Worm (Caenorhabditis elegans) whole organism, L1 larva: ENCODE data around the gene str-254.

Source experiments
- alr-1 ChIP-seq: fragments of 200-800 bp; sonication (Bioruptor generic); optimal IDR thresholded peaks from 2 replicates; lab custom pipeline; 2018; ENCODE audit warnings: borderline replicate concordance, mild to moderate bottlenecking, missing genetic modification characterization, missing compliant biosample characterization
- ama-1 ChIP-seq: fragments of 150-350 bp; optimal IDR thresholded peaks from 2 replicates; lab custom pipeline; 2014
- ceh-63 ChIP-seq: fragments of 200-800 bp; sonication (Bioruptor generic); optimal IDR thresholded peaks from 2 replicates; lab custom pipeline; 2018; ENCODE audit warnings: mild to moderate bottlenecking, missing genetic modification characterization, missing compliant biosample characterization
- ceh-8 ChIP-seq: fragments of 200-800 bp; sonication (Bioruptor generic); optimal IDR thresholded peaks from 2 replicates; lab custom pipeline; 2018; ENCODE audit warnings: mild to moderate bottlenecking, missing genetic modification characterization, moderate library complexity, missing compliant biosample characterization
- ceh-88 ChIP-seq: fragments of 200-800 bp; sonication (Bioruptor generic); IDR thresholded peaks from 2 replicates; pipeline ENCODE4 v1.3.6; 2022; ENCODE audit warnings: missing genetic modification characterization, missing compliant biosample characterization
- efl-1 ChIP-seq, 4 experiments: fragments of 150-350 bp; optimal IDR thresholded peaks in 3 of 4; peaks in 1 of 4; 1 replicate in 1 of 4; 2 replicates in 3 of 4; lab custom pipeline; 2014; ENCODE audit warnings: missing biosample characterization in 2 of 4, missing genetic modification characterization in 2 of 4, missing genetic modification reagents in 2 of 4
- efl-3 ChIP-seq: fragments of 200-800 bp; sonication (Bioruptor generic); optimal IDR thresholded peaks from 2 replicates; lab custom pipeline; 2018; ENCODE audit warnings: mild to moderate bottlenecking, missing genetic modification characterization, missing compliant biosample characterization
- elt-2 ChIP-seq: sonication (generic microtip); optimal IDR thresholded peaks from 2 replicates; lab custom pipeline; 2016; ENCODE audit warnings: missing genetic modification characterization, mild to moderate bottlenecking, inconsistent platforms, missing compliant biosample characterization, missing genetic modification reagents
- elt-3 ChIP-seq, 6 experiments: fragments of 150-350 bp in 1 of 6; sonication (generic microtip); optimal IDR thresholded peaks; 2 replicates each; lab custom pipeline; 2017 to 2018; ENCODE audit warnings: missing biosample characterization in 6 of 6, missing genetic modification characterization in 6 of 6, inconsistent platforms in 1 of 6
- fkh-8 ChIP-seq: sonication (generic microtip); optimal IDR thresholded peaks from 2 replicates; lab custom pipeline; 2016; ENCODE audit warnings: mild to moderate bottlenecking, missing genetic modification characterization, missing compliant biosample characterization
- grh-1 ChIP-seq: fragments of 200-800 bp; sonication (Bioruptor generic); IDR thresholded peaks from 2 replicates; pipeline ENCODE4 v1.3.6; 2022; ENCODE audit warnings: missing genetic modification reagents, missing genetic modification characterization, missing compliant biosample characterization
- isw-1 ChIP-seq: fragments of 200-800 bp; sonication (Bioruptor generic); IDR thresholded peaks from 2 replicates; pipeline ENCODE4 v1.3.6; 2022; ENCODE audit warnings: missing genetic modification characterization, missing compliant biosample characterization
- jun-1 ChIP-seq: fragments of 150-350 bp; optimal IDR thresholded peaks from 2 replicates; lab custom pipeline; 2014; ENCODE audit warnings: missing biosample characterization, missing genetic modification reagents, missing genetic modification characterization
- lin-13 ChIP-seq: fragments of 150-350 bp; optimal IDR thresholded peaks from 2 replicates; lab custom pipeline; 2014; ENCODE audit warnings: missing biosample characterization, missing genetic modification reagents, missing genetic modification characterization
- lir-3 ChIP-seq: sonication (generic microtip); optimal IDR thresholded peaks from 2 replicates; lab custom pipeline; 2016; ENCODE audit warnings: mild to moderate bottlenecking, missing genetic modification characterization, moderate library complexity, missing compliant biosample characterization; ENCODE audit not compliant: poor library complexity
- lsy-2 ChIP-seq, 2 experiments: fragments of 150-350 bp; optimal IDR thresholded peaks; 2 replicates each; lab custom pipeline; 2014; ENCODE audit warnings: missing biosample characterization in 2 of 2, missing genetic modification characterization in 2 of 2
- mab-9 ChIP-seq: fragments of 200-800 bp; sonication (Bioruptor generic); IDR thresholded peaks from 2 replicates; pipeline ENCODE4 v1.3.6; 2022; ENCODE audit warnings: missing genetic modification reagents, missing genetic modification characterization, missing compliant biosample characterization
- mdl-1 ChIP-seq, 2 experiments: fragments of 150-350 bp; optimal IDR thresholded peaks; 2 replicates each; lab custom pipeline; 2014 to 2017; ENCODE audit warnings: missing biosample characterization in 2 of 2, missing genetic modification characterization in 2 of 2, inconsistent platforms in 1 of 2
- mep-1 ChIP-seq: fragments of 150-350 bp; optimal IDR thresholded peaks from 2 replicates; lab custom pipeline; 2014; ENCODE audit warnings: missing biosample characterization, missing genetic modification characterization
- nhr-11 ChIP-seq: fragments of 150-350 bp; optimal IDR thresholded peaks from 2 replicates; lab custom pipeline; 2014; ENCODE audit warnings: missing biosample characterization, missing genetic modification characterization
- nhr-28 ChIP-seq: fragments of 150-350 bp; optimal IDR thresholded peaks from 2 replicates; lab custom pipeline; 2014; ENCODE audit warnings: missing biosample characterization, missing genetic modification characterization
- nhr-47 ChIP-seq: sonication (generic microtip); optimal IDR thresholded peaks from 2 replicates; lab custom pipeline; 2016; ENCODE audit warnings: mild to moderate bottlenecking, missing genetic modification characterization, moderate library complexity, missing compliant biosample characterization
- nhr-76 ChIP-seq: sonication (generic microtip); optimal IDR thresholded peaks from 2 replicates; lab custom pipeline; 2017; ENCODE audit warnings: missing biosample characterization, missing genetic modification characterization
- nhr-77 ChIP-seq: fragments of 150-350 bp; optimal IDR thresholded peaks from 2 replicates; lab custom pipeline; 2014; ENCODE audit warnings: missing biosample characterization, missing genetic modification characterization
- nhr-84 ChIP-seq: sonication (generic microtip); optimal IDR thresholded peaks from 2 replicates; lab custom pipeline; 2017; ENCODE audit warnings: missing biosample characterization, missing genetic modification characterization
- nhr-90 ChIP-seq: sonication (generic microtip); optimal IDR thresholded peaks from 2 replicates; lab custom pipeline; 2016; ENCODE audit warnings: mild to moderate bottlenecking, missing genetic modification characterization, missing compliant biosample characterization; ENCODE audit not compliant: poor library complexity
- pax-3 ChIP-seq: fragments of 200-800 bp; sonication (Bioruptor generic); optimal IDR thresholded peaks from 2 replicates; lab custom pipeline; 2018; ENCODE audit warnings: mild to moderate bottlenecking, missing genetic modification characterization, moderate library complexity, missing compliant biosample characterization
- rnt-1 ChIP-seq: sonication (generic microtip); optimal IDR thresholded peaks from 2 replicates; lab custom pipeline; 2016; ENCODE audit warnings: mild to moderate bottlenecking, missing genetic modification characterization, moderate library complexity, missing compliant biosample characterization
- skn-1 ChIP-seq: fragments of 150-350 bp; optimal IDR thresholded peaks from 2 replicates; lab custom pipeline; 2014; ENCODE audit warnings: missing biosample characterization, missing genetic modification characterization
- snpc-4 ChIP-seq: fragments of 150-350 bp; optimal IDR thresholded peaks from 2 replicates; lab custom pipeline; 2014; ENCODE audit warnings: missing biosample characterization, missing genetic modification characterization
- sup-37 ChIP-seq: fragments of 200-800 bp; sonication (Bioruptor generic); optimal IDR thresholded peaks from 2 replicates; lab custom pipeline; 2018; ENCODE audit warnings: mild to moderate bottlenecking, missing genetic modification characterization, missing compliant biosample characterization
- tbx-2 ChIP-seq: sonication (generic microtip); optimal IDR thresholded peaks from 2 replicates; lab custom pipeline; 2016; ENCODE audit warnings: missing genetic modification characterization, missing compliant biosample characterization
- unc-30 ChIP-seq: sonication (generic microtip); optimal IDR thresholded peaks from 2 replicates; lab custom pipeline; 2017; ENCODE audit warnings: missing biosample characterization, missing genetic modification characterization
- vab-15 ChIP-seq: sonication (generic microtip); optimal IDR thresholded peaks from 2 replicates; lab custom pipeline; 2017; ENCODE audit warnings: missing genotype, mild to moderate bottlenecking, missing genetic modification characterization, missing compliant biosample characterization
- zag-1 ChIP-seq: fragments of 150-350 bp; optimal IDR thresholded peaks from 2 replicates; lab custom pipeline; 2014; ENCODE audit warnings: missing biosample characterization, missing genetic modification characterization
- ztf-11 ChIP-seq, 2 experiments: sonication (generic microtip); optimal IDR thresholded peaks; 2 replicates each; lab custom pipeline; 2016 to 2017; ENCODE audit warnings: missing genetic modification characterization in 2 of 2, missing biosample characterization in 1 of 2, missing compliant biosample characterization in 1 of 2

The str-254 gene

DNA sequence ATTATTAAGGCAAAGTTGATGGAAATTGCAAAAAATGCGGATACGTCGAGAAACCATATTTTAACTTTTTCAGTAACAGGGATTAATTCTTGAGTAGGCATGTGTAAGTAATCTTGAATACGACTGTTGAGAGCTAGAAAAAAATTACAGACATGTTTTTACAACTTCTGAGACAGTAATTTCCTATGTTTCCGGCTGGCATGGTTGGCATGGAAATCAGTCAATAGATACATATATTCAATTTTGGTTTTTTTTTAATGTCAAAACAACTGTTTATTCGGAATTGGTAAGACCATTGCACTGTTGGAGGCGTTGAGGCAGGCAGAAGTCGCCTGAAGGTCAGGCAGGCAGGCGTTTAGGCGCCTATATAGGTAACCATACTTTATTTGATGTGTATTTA, at the start of gene str-254:
Gene str-254 (minus strand): TSS at position 101 of the 400 bp plus-strand sequence.
- no peak for TF ChIP-seq ceh-88 (GFP tag; lab: Robert Waterston, UW)
- TF ChIP-seq ceh-63 (GFP tag; lab: Kevin White, UChicago), result no peak
- no peak for TF ChIP-seq nhr-47
- TF ChIP-seq ama-1 (lab: Kevin White, UChicago), result no peak
- TF ChIP-seq nhr-76 (tag; lab: Kevin White, UChicago), result no peak
- TF ChIP-seq nhr-77 (tag; lab: Kevin White, UChicago), result no peak
- TF ChIP-seq elt-2, result no peak
- no peak for TF ChIP-seq nhr-11 (tag; lab: Kevin White, UChicago)
- TF ChIP-seq elt-3 (tag; optimal IDR thresholded peaks at IDR 0.05; lab: Kevin White, UChicago), result no peak
- no peak for TF ChIP-seq mab-9 (GFP tag; lab: Robert Waterston, UW)

DNA sequence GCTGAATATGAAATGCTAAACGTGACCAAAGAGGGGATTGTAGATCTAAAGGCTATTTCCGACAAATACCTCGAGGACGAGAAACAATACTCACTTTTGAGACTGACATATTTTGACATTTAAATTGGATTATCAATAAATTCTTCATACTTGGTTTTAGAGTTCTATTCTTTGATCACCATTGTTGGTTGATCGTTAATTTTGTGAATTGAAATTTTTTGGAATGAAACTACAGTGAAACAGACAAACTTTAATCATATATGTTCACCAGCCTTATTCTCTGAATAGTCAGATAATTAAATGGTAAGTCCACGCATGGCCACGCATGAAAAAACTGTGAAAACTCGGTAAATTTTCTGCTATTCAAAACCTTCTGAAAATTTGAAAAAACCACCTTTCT, 49.3 kb upstream of the str-254 start, which contains the start of gene F11A5.18:
Gene F11A5.18 (plus strand): TSS at position 301 of the 400 bp plus-strand sequence.
- TF ChIP-seq tbx-2 (tag; lab: Kevin White, UChicago) (no peak), ztf-11 (tag; optimal IDR thresholded peaks at IDR 0.05; lab: Kevin White, UChicago) (no peak), snpc-4 (tag; lab: Kevin White, UChicago) (no peak), mep-1 (tag; lab: Kevin White, UChicago) (no peak), nhr-77 (tag; lab: Kevin White, UChicago) (no peak), vab-15 (tag; lab: Kevin White, UChicago) (no peak), lir-3 (tag; lab: Kevin White, UChicago) (no peak), ceh-8 (GFP tag; lab: Kevin White, UChicago) (no peak)

DNA sequence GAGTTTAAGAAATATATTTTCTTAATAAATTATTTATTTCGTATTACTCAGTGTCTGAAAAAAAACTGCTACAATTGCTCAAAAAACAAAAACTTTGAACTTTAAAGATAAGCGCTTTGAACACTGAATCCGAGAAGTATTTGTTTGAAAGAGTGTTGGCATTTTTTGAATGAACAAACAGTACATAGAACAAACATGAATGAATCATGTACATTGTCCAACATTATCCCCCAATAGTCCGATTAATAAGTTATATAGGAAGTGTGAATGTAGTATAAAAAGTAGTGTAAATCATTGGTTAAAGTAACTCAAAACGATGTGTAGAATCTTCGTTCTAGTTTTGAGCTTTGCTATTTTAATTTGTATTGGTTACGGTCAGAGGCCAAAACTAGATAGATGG, 48.5 kb upstream of the str-254 start, which contains the start of gene F11A5.17:
Gene F11A5.17 (plus strand): TSS at position 301 of the 400 bp plus-strand sequence.
- TF ChIP-seq nhr-11 (tag; lab: Kevin White, UChicago) (no peak), nhr-28 (tag; lab: Kevin White, UChicago) (no peak), pax-3 (no peak), nhr-77 (tag; lab: Kevin White, UChicago) (no peak), efl-1 (optimal IDR thresholded peaks at IDR 0.05; lab: Kevin White, UChicago) (no peak), efl-1 (GFP tag; optimal IDR thresholded peaks at IDR 0.05 in 1 of 2; lab: Kevin White, UChicago) (no peak), ceh-8 (GFP tag; lab: Kevin White, UChicago) (no peak), nhr-47 (no peak), nhr-76 (tag; lab: Kevin White, UChicago) (no peak), unc-30 (tag; lab: Kevin White, UChicago) (no peak), nhr-90 (tag; lab: Kevin White, UChicago) (no peak), isw-1 (GFP tag; lab: Robert Waterston, UW) (no peak)

DNA sequence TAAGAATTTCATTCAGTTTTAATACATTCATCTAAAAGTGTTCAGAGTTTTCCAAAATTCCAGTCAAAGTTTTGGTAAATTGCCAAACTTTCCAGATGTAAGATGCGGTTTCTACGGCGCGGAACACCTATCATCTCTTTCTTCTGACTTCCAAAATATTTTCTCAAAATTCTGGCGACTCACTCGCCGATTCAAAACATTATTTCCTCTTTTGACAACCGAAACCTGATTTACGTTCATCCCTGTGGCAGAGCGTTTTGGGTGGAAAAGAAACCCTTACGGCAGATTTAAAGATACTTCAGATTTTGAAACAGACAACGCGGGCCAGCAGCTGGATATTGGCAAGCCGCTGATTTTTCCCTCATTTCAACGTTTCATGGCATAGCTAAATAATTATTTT, 44.7 kb upstream of the str-254 start, which contains the start of gene F11A5.5:
Gene F11A5.5 (plus strand): TSS at position 301 of the 400 bp plus-strand sequence.
- no peak for TF ChIP-seq lsy-2 (tag; optimal IDR thresholded peaks at IDR 0.05; lab: Kevin White, UChicago)
- no peak for TF ChIP-seq rnt-1 (tag; lab: Kevin White, UChicago)
- no peak for TF ChIP-seq zag-1 (tag; lab: Kevin White, UChicago)
- no peak for TF ChIP-seq nhr-84 (tag; lab: Kevin White, UChicago)
- TF ChIP-seq skn-1 (tag; lab: Kevin White, UChicago), result no peak
- no peak for TF ChIP-seq sup-37 (GFP tag; lab: Kevin White, UChicago)
- no peak for TF ChIP-seq efl-3 (GFP tag; lab: Kevin White, UChicago)
- TF ChIP-seq lin-13, result no peak
- TF ChIP-seq jun-1, result no peak
- no peak for TF ChIP-seq fkh-8 (tag; lab: Kevin White, UChicago)
- no peak for TF ChIP-seq alr-1 (tag; lab: Kevin White, UChicago)
- TF ChIP-seq grh-1, result no peak
- no peak for TF ChIP-seq mdl-1 (tag; optimal IDR thresholded peaks at IDR 0.05; lab: Kevin White, UChicago)
